Fruit fly (Drosophila melanogaster) whole organism, embryonic: ENCODE measurements around the gene Ir64a.
A peak's percentile ranks its signal among the peaks of the same experiment; 100 is the strongest.

ENCODE experiments used
- B-H2 ChIP-seq: fragments of 200-800 bp; sonication (Bioruptor generic); optimal IDR thresholded peaks from 2 replicates; lab custom pipeline; 2018; ENCODE audit warnings: missing biosample characterization, mild to moderate bottlenecking, missing genetic modification characterization
- CG11504 ChIP-seq: fragments of 200-800 bp; sonication (Bioruptor generic); optimal IDR thresholded peaks from 3 replicates; lab custom pipeline; 2019; ENCODE audit warnings: missing biosample characterization, mild to moderate bottlenecking, missing genetic modification characterization, moderate library complexity
- CG12299 ChIP-seq: fragments of 200-800 bp; sonication (Bioruptor generic); optimal IDR thresholded peaks from 2 replicates; lab custom pipeline; 2018; ENCODE audit warnings: missing biosample characterization, mild to moderate bottlenecking, missing genetic modification characterization
- CG12391 ChIP-seq: fragments of 200-800 bp; sonication (Bioruptor generic); optimal IDR thresholded peaks from 3 replicates; lab custom pipeline; 2018; ENCODE audit warnings: missing biosample characterization, mild to moderate bottlenecking, missing genetic modification characterization, moderate library complexity
- CG13775 ChIP-seq: fragments of 200-800 bp; sonication (Bioruptor generic); optimal IDR thresholded peaks from 3 replicates; lab custom pipeline; 2017; ENCODE audit warnings: missing biosample characterization, mild to moderate bottlenecking, missing genetic modification characterization
- CG14014 ChIP-seq: fragments of 200-800 bp; sonication (Bioruptor generic); IDR thresholded peaks from 2 replicates; pipeline ENCODE4 v1.3.6; 2022; ENCODE audit warnings: missing biosample characterization, missing genetic modification characterization
- CG14965 ChIP-seq: fragments of 200-800 bp; sonication (Bioruptor generic); optimal IDR thresholded peaks from 2 replicates; lab custom pipeline; 2016; ENCODE audit warnings: missing biosample characterization, missing genetic modification characterization, borderline replicate concordance
- CG15269 ChIP-seq: fragments of 200-800 bp; sonication (Bioruptor generic); optimal IDR thresholded peaks from 2 replicates; lab custom pipeline; 2018; ENCODE audit warnings: missing biosample characterization, mild to moderate bottlenecking, missing genetic modification characterization, moderate library complexity
- CG15514 ChIP-seq: fragments of 200-800 bp; sonication (Bioruptor generic); optimal IDR thresholded peaks from 3 replicates; lab custom pipeline; 2017; ENCODE audit warnings: missing biosample characterization, missing genetic modification characterization, mild to moderate bottlenecking, moderate library complexity, missing genetic modification reagents
- CG15601 ChIP-seq: fragments of 200-800 bp; sonication (Bioruptor generic); optimal IDR thresholded peaks from 3 replicates; lab custom pipeline; 2019; ENCODE audit warnings: missing biosample characterization, mild to moderate bottlenecking, missing genetic modification characterization, moderate library complexity
- CG1602 ChIP-seq: fragments of 200-800 bp; sonication (Bioruptor generic); optimal IDR thresholded peaks from 3 replicates; lab custom pipeline; 2016; ENCODE audit warnings: missing biosample characterization, missing genetic modification characterization
- CG16779 ChIP-seq: fragments of 200-800 bp; sonication (Bioruptor generic); IDR thresholded peaks from 2 replicates; pipeline ENCODE4 v1.3.6; 2022; ENCODE audit warnings: missing biosample characterization, missing genetic modification characterization
- CG17328 ChIP-seq: fragments of 200-800 bp; sonication (Bioruptor generic); IDR thresholded peaks from 2 replicates; pipeline ENCODE4 v1.3.6; 2022; ENCODE audit warnings: missing biosample characterization, missing genetic modification characterization
- CG17361 ChIP-seq: fragments of 200-800 bp; sonication (Bioruptor generic); IDR thresholded peaks from 3 replicates; pipeline ENCODE4 v1.3.6; 2022; ENCODE audit warnings: missing biosample characterization, missing genetic modification characterization
- CG32532 ChIP-seq: fragments of 200-800 bp; sonication (Bioruptor generic); IDR thresholded peaks from 2 replicates; pipeline ENCODE4 v1.3.6; 2022; ENCODE audit warnings: missing biosample characterization, missing genetic modification characterization
- CG6765 ChIP-seq: fragments of 200-800 bp; sonication (Bioruptor generic); optimal IDR thresholded peaks from 3 replicates; lab custom pipeline; 2017; ENCODE audit warnings: missing biosample characterization, mild to moderate bottlenecking, missing genetic modification characterization
- CG7839 ChIP-seq: fragments of 200-800 bp; sonication (Bioruptor generic); optimal IDR thresholded peaks from 3 replicates; lab custom pipeline; 2018; ENCODE audit warnings: missing biosample characterization, mild to moderate bottlenecking, missing genetic modification characterization, moderate library complexity
- CG9215 ChIP-seq: fragments of 200-800 bp; sonication (Bioruptor generic); IDR thresholded peaks from 2 replicates; pipeline ENCODE4 v1.3.6; 2022; ENCODE audit warnings: missing biosample characterization, missing genetic modification characterization
- CG9609 ChIP-seq: fragments of 200-800 bp; sonication (Bioruptor generic); optimal IDR thresholded peaks from 3 replicates; lab custom pipeline; 2016; ENCODE audit warnings: missing biosample characterization, missing genetic modification characterization
- Chrac-16 ChIP-seq: fragments of 200-800 bp; sonication (Bioruptor generic); optimal IDR thresholded peaks from 3 replicates; lab custom pipeline; 2016; ENCODE audit warnings: missing biosample characterization, missing genetic modification characterization
- CoRest ChIP-seq: fragments of 200-800 bp; sonication (Bioruptor generic); optimal IDR thresholded peaks from 3 replicates; lab custom pipeline; 2018; ENCODE audit warnings: missing biosample characterization, mild to moderate bottlenecking, missing genetic modification characterization, moderate library complexity
- Dref ChIP-seq: fragments of 200-800 bp; sonication (Bioruptor generic); IDR thresholded peaks from 2 replicates; pipeline ENCODE4 v1.3.6; 2022; ENCODE audit warnings: missing biosample characterization, missing genetic modification characterization
- HHEX ChIP-seq: fragments of 200-800 bp; sonication (Bioruptor generic); optimal IDR thresholded peaks from 3 replicates; lab custom pipeline; 2017; ENCODE audit warnings: missing biosample characterization, mild to moderate bottlenecking, missing genetic modification characterization, missing genetic modification reagents
- Hr51 ChIP-seq, 2 experiments: fragments of 200-800 bp; sonication (Bioruptor generic); optimal IDR thresholded peaks; 2 replicates in 1 of 2; 3 replicates in 1 of 2; lab custom pipeline; 2016 to 2018; ENCODE audit warnings: missing biosample characterization in 2 of 2, missing genetic modification characterization in 2 of 2, mild to moderate bottlenecking in 1 of 2, moderate library complexity in 1 of 2
- MESR4 ChIP-seq: fragments of 200-800 bp; sonication (Bioruptor generic); optimal IDR thresholded peaks from 2 replicates; lab custom pipeline; 2018; ENCODE audit warnings: missing biosample characterization, mild to moderate bottlenecking, missing genetic modification characterization, moderate library complexity
- MTF-1 ChIP-seq: fragments of 200-800 bp; sonication (Bioruptor generic); optimal IDR thresholded peaks from 2 replicates; lab custom pipeline; 2018; ENCODE audit warnings: missing biosample characterization, mild to moderate bottlenecking, missing genetic modification characterization, borderline replicate concordance
- Meics ChIP-seq: fragments of 200-800 bp; sonication (Bioruptor generic); optimal IDR thresholded peaks from 2 replicates; lab custom pipeline; 2017; ENCODE audit warnings: missing biosample characterization, mild to moderate bottlenecking, missing genetic modification characterization
- Myb ChIP-seq: fragments of 200-800 bp; sonication (Bioruptor generic); optimal IDR thresholded peaks from 2 replicates; lab custom pipeline; 2016; ENCODE audit warnings: missing biosample characterization, missing genetic modification characterization
- NfI ChIP-seq: fragments of 200-800 bp; sonication (Bioruptor generic); optimal IDR thresholded peaks from 3 replicates; lab custom pipeline; 2018; ENCODE audit warnings: missing biosample characterization, mild to moderate bottlenecking, missing genetic modification characterization, moderate library complexity
- Ssrp ChIP-seq: fragments of 200-800 bp; sonication (Bioruptor generic); optimal IDR thresholded peaks from 2 replicates; lab custom pipeline; 2018; ENCODE audit warnings: missing biosample characterization, mild to moderate bottlenecking, missing genetic modification characterization, moderate library complexity
- Xbp1 ChIP-seq: fragments of 200-800 bp; sonication (Bioruptor generic); optimal IDR thresholded peaks from 3 replicates; lab custom pipeline; 2016; ENCODE audit warnings: missing biosample characterization, mild to moderate bottlenecking, missing genetic modification characterization
- amos ChIP-seq: fragments of 200-800 bp; sonication (Bioruptor generic); IDR thresholded peaks from 2 replicates; pipeline ENCODE4 v1.3.6; 2022; ENCODE audit warnings: missing biosample characterization, missing genetic modification characterization; ENCODE audit not compliant: partially characterized antibody
- bigmax ChIP-seq: fragments of 200-800 bp; sonication (Bioruptor generic); optimal IDR thresholded peaks from 2 replicates; lab custom pipeline; 2018; ENCODE audit warnings: missing biosample characterization, mild to moderate bottlenecking, missing genetic modification characterization
- disco-r ChIP-seq: fragments of 200-800 bp; sonication (Bioruptor generic); optimal IDR thresholded peaks from 2 replicates; lab custom pipeline; 2016; ENCODE audit warnings: missing biosample characterization, missing genetic modification characterization
- grau ChIP-seq: fragments of 200-800 bp; optimal IDR thresholded peaks from 3 replicates; lab custom pipeline; 2019; ENCODE audit warnings: missing biosample characterization, mild to moderate bottlenecking, missing genetic modification characterization, moderate library complexity
- hbn ChIP-seq: fragments of 200-800 bp; sonication (Bioruptor generic); IDR thresholded peaks from 2 replicates; pipeline ENCODE4 v1.3.6; 2022; ENCODE audit warnings: missing biosample characterization, missing genetic modification characterization; ENCODE audit not compliant: partially characterized antibody
- lab ChIP-seq: fragments of 200-800 bp; sonication (Bioruptor generic); optimal IDR thresholded peaks from 3 replicates; lab custom pipeline; 2017; ENCODE audit warnings: missing biosample characterization, missing genetic modification characterization, mild to moderate bottlenecking, moderate library complexity, missing genetic modification reagents
- mld ChIP-seq: fragments of 200-800 bp; sonication (Bioruptor generic); IDR thresholded peaks from 3 replicates; pipeline ENCODE4 v1.3.6; 2022; ENCODE audit warnings: missing biosample characterization, missing genetic modification characterization; ENCODE audit not compliant: partially characterized antibody
- onecut ChIP-seq: fragments of 200-800 bp; sonication (Bioruptor generic); IDR thresholded peaks from 2 replicates; pipeline ENCODE4 v1.3.6; 2022; ENCODE audit warnings: missing biosample characterization, missing genetic modification characterization
- pan ChIP-seq, 4 experiments: fragments of >200 bp in 3 of 4; fragments of 200-800 bp in 1 of 4; sonication (Bioruptor generic) in 1 of 4; optimal IDR thresholded peaks in 3 of 4; IDR thresholded peaks in 1 of 4; 2 replicates each; pipeline versions ENCODE4 v1.3.6 to Lab custom; 2017 to 2022; ENCODE audit warnings: missing biosample characterization in 2 of 4, missing genetic modification characterization in 2 of 4, mixed read lengths in 1 of 4
- sens ChIP-seq: fragments of 200-800 bp; sonication (Bioruptor generic); peaks from one replicate; lab custom pipeline; 2016; ENCODE audit warnings: missing biosample characterization, missing genetic modification characterization
- sob ChIP-seq: fragments of 200-800 bp; sonication (Bioruptor generic); IDR thresholded peaks from 2 replicates; pipeline ENCODE4 v1.3.6; 2022; ENCODE audit warnings: missing biosample characterization, missing genetic modification characterization
- stc ChIP-seq: fragments of 200-800 bp; sonication (Bioruptor generic); IDR thresholded peaks from 2 replicates; pipeline ENCODE4 v1.3.6; 2022; ENCODE audit warnings: missing biosample characterization, missing genetic modification characterization
- unpg ChIP-seq: fragments of 200-800 bp; sonication (Bioruptor generic); optimal IDR thresholded peaks from 3 replicates; lab custom pipeline; 2018; ENCODE audit warnings: missing biosample characterization, mild to moderate bottlenecking, missing genetic modification characterization, moderate library complexity
- wek ChIP-seq: fragments of 200-800 bp; sonication (Bioruptor generic); optimal IDR thresholded peaks from 3 replicates; lab custom pipeline; 2018; ENCODE audit warnings: missing biosample characterization, mild to moderate bottlenecking, missing genetic modification characterization, moderate library complexity
- zen ChIP-seq: fragments of 200-800 bp; sonication (Bioruptor generic); optimal IDR thresholded peaks from 3 replicates; lab custom pipeline; 2018; ENCODE audit warnings: missing biosample characterization, mild to moderate bottlenecking, missing genetic modification characterization, moderate library complexity

Ir64a gene

DNA sequence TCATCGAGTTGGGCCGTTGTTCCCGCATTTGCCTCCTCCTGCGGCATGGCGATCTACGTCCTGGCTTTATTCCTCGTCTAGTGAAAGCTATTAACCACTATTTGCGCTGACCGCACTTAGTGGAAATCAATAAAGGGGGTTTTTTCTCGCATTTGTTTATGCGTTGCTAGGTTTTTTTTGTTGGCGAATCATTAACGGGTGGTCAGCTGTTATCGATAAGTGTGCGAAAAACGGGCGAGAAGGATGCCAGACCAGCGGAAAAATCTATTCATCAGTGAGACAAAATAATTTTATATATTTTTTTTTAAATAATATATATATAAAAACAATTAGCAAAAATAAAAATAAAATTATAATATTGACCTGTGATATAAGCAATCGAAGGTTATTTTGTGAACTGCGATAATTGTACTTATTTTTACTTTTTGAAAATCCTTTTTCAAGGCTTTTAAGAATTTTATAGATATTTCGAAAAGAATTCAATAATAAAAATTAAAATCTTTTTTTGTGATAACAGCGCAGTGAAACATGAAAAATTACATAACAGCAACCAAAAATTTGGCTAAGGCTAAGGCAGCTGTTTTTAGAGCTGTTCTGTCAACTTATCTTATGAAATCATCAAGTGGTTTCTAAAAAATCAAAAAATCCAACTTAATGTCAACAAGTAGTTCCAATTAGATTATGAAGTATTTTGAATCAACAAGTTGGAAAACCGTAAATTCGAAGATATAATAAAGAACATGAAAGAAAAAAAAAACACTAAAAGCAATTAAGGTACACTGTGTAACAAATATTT is 23.2 kb downstream of the Ir64a start, which contains the start of gene Klp64D (continued):
- TF ChIP-seq lab (GFP tag; lab: Kevin White, UChicago): peak; percentile 39
- TF ChIP-seq CG17361 (GFP tag; lab: Robert Waterston, UW): peak; percentile 44; the same call in 2 of the 3 replicates
- TF ChIP-seq CG12391 (tag; lab: Kevin White, UChicago): peak; percentile 50
- no peak for TF ChIP-seq bigmax (GFP tag; lab: Kevin White, UChicago)
- peak; percentile 22 for TF ChIP-seq sens (GFP tag; lab: Kevin White, UChicago)
- peak; percentile 23; the same call in 1 of the 2 replicates for TF ChIP-seq amos
- TF ChIP-seq onecut (GFP tag; lab: Robert Waterston, UW): peak; percentile 49
- TF ChIP-seq pan (optimal IDR thresholded peaks at IDR 0.05; lab: Kevin White, UChicago): no peak
- peak in 1 of 2 experiments; percentile 6 for TF ChIP-seq pan (GFP tag; optimal IDR thresholded peaks at IDR 0.05 in 1 of 2, IDR thresholded peaks at IDR 0.05 in 1 of 2)
- TF ChIP-seq CG17328: 0 out of 2 replicates have a peak, but pooled peaks have one; percentile 13
- TF ChIP-seq CG9215 (GFP tag; lab: Robert Waterston, UW): no peak
- peak; percentile 51 for TF ChIP-seq unpg (GFP tag; lab: Kevin White, UChicago)
- TF ChIP-seq wek (GFP tag; lab: Kevin White, UChicago): no peak
- no peak for TF ChIP-seq CG14965
- TF ChIP-seq CG15514 (GFP tag; lab: Kevin White, UChicago): peak; percentile 51
- TF ChIP-seq Myb (GFP tag; lab: Kevin White, UChicago): peak; percentile 2
- peak; percentile 32 for TF ChIP-seq Meics (GFP tag; lab: Kevin White, UChicago)
- no peak for TF ChIP-seq CG9609
- TF ChIP-seq mld (GFP tag; lab: Robert Waterston, UW): no peak
- TF ChIP-seq CG11504 (tag; lab: Kevin White, UChicago): peak; percentile 32
- no peak for TF ChIP-seq Xbp1 (GFP tag; lab: Kevin White, UChicago)
- peak; percentile 1 for TF ChIP-seq HHEX
- 0 out of 2 replicates have a peak, but pooled peaks have one; percentile 25 for TF ChIP-seq sob (GFP tag; lab: Robert Waterston, UW)
- no peak for TF ChIP-seq Ssrp (tag; lab: Kevin White, UChicago)
- TF ChIP-seq CG7839 (tag; lab: Kevin White, UChicago): peak; percentile 40
- TF ChIP-seq stc: 0 out of 2 replicates have a peak, but pooled peaks have one; percentile 19
- peak; percentile 93 for TF ChIP-seq MESR4 (GFP tag; lab: Kevin White, UChicago)
- peak; percentile 12 for TF ChIP-seq CG13775 (GFP tag; lab: Kevin White, UChicago)
- no peak for TF ChIP-seq CG16779
- peak; percentile 58 for TF ChIP-seq CG32532 (GFP tag; lab: Robert Waterston, UW)
- peak; percentile 43 for TF ChIP-seq grau (tag; lab: Kevin White, UChicago)
- TF ChIP-seq Hr51 (GFP tag; optimal IDR thresholded peaks at IDR 0.05; lab: Kevin White, UChicago): peak in 1 of 2 experiments; percentile 41
- TF ChIP-seq Chrac-16 (GFP tag; lab: Kevin White, UChicago): peak; percentile 0
- TF ChIP-seq CG14014 (GFP tag; lab: Robert Waterston, UW): peak; percentile 10; the same call in 1 of the 2 replicates
- TF ChIP-seq CG15601 (tag; lab: Kevin White, UChicago): no peak
- 0 out of 2 replicates have a peak, but pooled peaks have one; percentile 35 for TF ChIP-seq hbn (GFP tag; lab: Robert Waterston, UW)
- TF ChIP-seq disco-r: no peak
- TF ChIP-seq CG1602 (GFP tag; lab: Kevin White, UChicago): no peak
- TF ChIP-seq Dref: peak; percentile 70
- peak; percentile 44 for TF ChIP-seq CoRest (tag; lab: Kevin White, UChicago)
- no peak for TF ChIP-seq CG6765 (GFP tag; lab: Kevin White, UChicago)
- no peak for TF ChIP-seq MTF-1 (GFP tag; lab: Kevin White, UChicago)
- peak; percentile 67 for TF ChIP-seq zen (tag; lab: Kevin White, UChicago)
- peak; percentile 74 for TF ChIP-seq B-H2 (GFP tag; lab: Kevin White, UChicago)
- TF ChIP-seq CG12299 (tag; lab: Kevin White, UChicago): peak; percentile 11
- peak; percentile 47 for TF ChIP-seq CG15269 (tag; lab: Kevin White, UChicago)
- TF ChIP-seq NfI (GFP tag; lab: Kevin White, UChicago): peak; percentile 51
